Worm (Caenorhabditis elegans) whole organism, young adult: ENCODE results near the gene ptr-24.

Experiments used
- B0261.1 ChIP-seq: sonication (generic microtip); optimal IDR thresholded peaks from 2 replicates; lab custom pipeline; 2016; ENCODE audit warnings: mild to moderate bottlenecking, missing genetic modification characterization, moderate library complexity, missing compliant biosample characterization
- F37B4.10 ChIP-seq: fragments of 200-800 bp; sonication (Bioruptor generic); IDR thresholded peaks from 2 replicates; pipeline ENCODE4 v1.3.6; 2022; ENCODE audit warnings: missing genetic modification characterization, missing compliant biosample characterization
- ceh-100 ChIP-seq: fragments of 200-800 bp; sonication (Bioruptor generic); IDR thresholded peaks from 2 replicates; pipeline ENCODE4 v1.3.6; 2022; ENCODE audit warnings: missing genetic modification reagents, missing genetic modification characterization, missing compliant biosample characterization
- ceh-40 ChIP-seq: fragments of 200-800 bp; sonication (Bioruptor generic); IDR thresholded peaks from 2 replicates; pipeline ENCODE4 v1.3.6; 2022; ENCODE audit warnings: missing genetic modification characterization, missing compliant biosample characterization
- lag-1 ChIP-seq: fragments of 200-800 bp; sonication (Bioruptor generic); IDR thresholded peaks from 2 replicates; pipeline ENCODE4 v1.3.6; 2022; ENCODE audit warnings: missing genetic modification reagents, missing genetic modification characterization, missing compliant biosample characterization
- nhr-179 ChIP-seq: sonication (generic microtip); optimal IDR thresholded peaks from 2 replicates; lab custom pipeline; 2016; ENCODE audit warnings: mild to moderate bottlenecking, missing genetic modification characterization, missing compliant biosample characterization
- zfh-2 ChIP-seq: fragments of 200-800 bp; sonication (Bioruptor generic); conservative IDR thresholded peaks from 2 replicates; pipeline ENCODE4 v1.3.6; 2022; ENCODE audit warnings: missing genetic modification reagents, missing genetic modification characterization, missing compliant biosample characterization

ce11 chrX:13380988-13381742, 43.3 kb downstream of the ptr-24 start:
- no peak for TF ChIP-seq F37B4.10
- TF ChIP-seq ceh-40 (GFP tag; lab: Robert Waterston, UW), result no peak
- TF ChIP-seq zfh-2, result no peak
- TF ChIP-seq nhr-179, result no peak
- TF ChIP-seq lag-1 (GFP tag; lab: Robert Waterston, UW), result no peak
- no peak for TF ChIP-seq B0261.1 (tag; lab: Kevin White, UChicago)
- no peak for TF ChIP-seq ceh-100 (GFP tag; lab: Robert Waterston, UW)
